Worm (Caenorhabditis elegans): ENCODE results near the gene aqp-2.

DNA sequence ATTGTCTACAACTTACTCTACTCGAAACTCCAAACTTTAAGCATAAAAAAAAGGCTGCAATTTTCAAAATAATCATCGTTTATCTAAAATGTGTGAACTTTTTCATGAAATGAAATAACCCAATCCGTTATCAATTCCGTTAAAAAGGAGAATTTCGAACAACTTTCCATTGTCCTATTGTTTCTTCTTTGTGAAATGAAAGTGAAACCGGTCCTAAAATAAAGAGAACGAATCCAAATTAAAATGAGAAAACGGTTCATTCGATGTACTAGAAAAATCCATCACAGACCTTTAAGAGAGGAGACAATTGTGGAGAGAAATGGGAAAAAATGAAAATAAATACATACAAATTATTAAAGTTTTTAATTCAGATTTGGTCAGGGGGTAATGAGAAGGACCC lies 33.9 kb upstream of the aqp-2 start, which contains the start of gene C01G6.9:
- TF ChIP-seq mel-28 (tag; optimal IDR thresholded peaks at IDR 0.05; ENCODE audit: borderline replicate concordance), result no peak
- TF ChIP-seq F52B5.7 (tag; optimal IDR thresholded peaks at IDR 0.05), result no peak
- TF ChIP-seq madf-3 (GFP tag; IDR thresholded peaks at IDR 0.05), result no peak
